Worm (Caenorhabditis elegans) whole organism, L4 larva: ENCODE data around the gene C45H4.13.

Experiments used
- F44E2.7 ChIP-seq: fragments of 200-800 bp; sonication (Bioruptor generic); IDR thresholded peaks from 2 replicates; pipeline ENCODE4 v2.1.2; 2022; ENCODE audit warnings: missing genetic modification characterization, missing compliant biosample characterization
- ceh-32 ChIP-seq: sonication (generic microtip); optimal IDR thresholded peaks from 2 replicates; lab custom pipeline; 2016; ENCODE audit warnings: mild to moderate bottlenecking, missing genetic modification characterization, missing compliant biosample characterization; ENCODE audit not compliant: poor library complexity
- cey-2 ChIP-seq: sonication (generic microtip); optimal IDR thresholded peaks from 3 replicates; lab custom pipeline; 2017; ENCODE audit warnings: missing genetic modification characterization, mild to moderate bottlenecking, missing compliant biosample characterization, antibody characterized with exemption, borderline replicate concordance; ENCODE audit not compliant: insufficient read depth
- dpl-1 ChIP-seq: fragments of 150-350 bp; optimal IDR thresholded peaks from 2 replicates; lab custom pipeline; 2014; ENCODE audit warnings: missing biosample characterization, missing genetic modification reagents, missing genetic modification characterization
- mdl-1 ChIP-seq, 2 experiments: fragments of 150-350 bp in 1 of 2; sonication (generic microtip) in 1 of 2; optimal IDR thresholded peaks; 2 replicates each; lab custom pipeline; 2014 to 2017; ENCODE audit warnings: missing biosample characterization in 2 of 2, missing genetic modification characterization in 2 of 2
- nhr-111 ChIP-seq: fragments of 200-800 bp; sonication (Bioruptor generic); optimal IDR thresholded peaks from 2 replicates; lab custom pipeline; 2018; ENCODE audit warnings: mild to moderate bottlenecking, missing genetic modification characterization, missing compliant biosample characterization
- tag-97 ChIP-seq: fragments of 200-800 bp; sonication (Bioruptor generic); IDR thresholded peaks from 2 replicates; pipeline ENCODE4 v1.3.6; 2022; ENCODE audit warnings: missing genetic modification characterization, missing compliant biosample characterization
- unc-62 ChIP-seq, 3 experiments: fragments of 150-350 bp in 1 of 3; sonication (generic microtip); optimal IDR thresholded peaks in 2 of 3; peaks in 1 of 3; 1 replicate in 1 of 3; 2 replicates in 2 of 3; lab custom pipeline; 2014 to 2017; ENCODE audit warnings: missing biosample characterization in 3 of 3, missing genetic modification characterization in 3 of 3, missing genetic modification reagents in 3 of 3, missing genotype in 1 of 3

ce11 chrV:2187864-2188345 is 37.1 kb upstream of the C45H4.13 start, which contains the start of gene Y5H2B.3:
- no peak for TF ChIP-seq cey-2
- TF ChIP-seq dpl-1 = no peak
- no peak for TF ChIP-seq tag-97 (GFP tag; lab: Robert Waterston, UW)
- no peak for TF ChIP-seq nhr-111 (GFP tag; lab: Kevin White, UChicago)
- no peak for TF ChIP-seq ceh-32 (tag; lab: Kevin White, UChicago)
- TF ChIP-seq F44E2.7 (GFP tag; lab: Robert Waterston, UW) = no peak
- TF ChIP-seq mdl-1 (tag; optimal IDR thresholded peaks at IDR 0.05; lab: Kevin White, UChicago) = no peak
- TF ChIP-seq unc-62 (GFP tag; optimal IDR thresholded peaks at IDR 0.05 in 1 of 2; lab: Kevin White, UChicago) = no peak
- no peak for TF ChIP-seq unc-62 (tag; optimal IDR thresholded peaks at IDR 0.05; lab: Kevin White, UChicago)
